Worm (Caenorhabditis elegans) whole organism, L1 larva: Measurements from ENCODE around the gene spv-1.

Experiments used
- ceh-88 ChIP-seq: fragments of 200-800 bp; sonication (Bioruptor generic); IDR thresholded peaks from 2 replicates; pipeline ENCODE4 v1.3.6; 2022; ENCODE audit warnings: missing genetic modification characterization, missing compliant biosample characterization
- ceh-90 ChIP-seq: sonication (generic microtip); optimal IDR thresholded peaks from 2 replicates; lab custom pipeline; 2016; ENCODE audit warnings: missing genetic modification characterization, missing compliant biosample characterization
- dpl-1 ChIP-seq, 3 experiments: fragments of 150-350 bp in 2 of 3; sonication (generic microtip) in 1 of 3; optimal IDR thresholded peaks; 2 replicates each; lab custom pipeline; 2014 to 2017; ENCODE audit warnings: missing biosample characterization in 3 of 3, missing genetic modification characterization in 3 of 3, missing genetic modification reagents in 3 of 3
- fkh-8 ChIP-seq: sonication (generic microtip); optimal IDR thresholded peaks from 2 replicates; lab custom pipeline; 2016; ENCODE audit warnings: mild to moderate bottlenecking, missing genetic modification characterization, missing compliant biosample characterization
- grh-1 ChIP-seq: fragments of 200-800 bp; sonication (Bioruptor generic); IDR thresholded peaks from 2 replicates; pipeline ENCODE4 v1.3.6; 2022; ENCODE audit warnings: missing genetic modification reagents, missing genetic modification characterization, missing compliant biosample characterization
- nhr-28 ChIP-seq: fragments of 150-350 bp; optimal IDR thresholded peaks from 2 replicates; lab custom pipeline; 2014; ENCODE audit warnings: missing biosample characterization, missing genetic modification characterization
- nhr-90 ChIP-seq: sonication (generic microtip); optimal IDR thresholded peaks from 2 replicates; lab custom pipeline; 2016; ENCODE audit warnings: mild to moderate bottlenecking, missing genetic modification characterization, missing compliant biosample characterization; ENCODE audit not compliant: poor library complexity
- pqm-1 ChIP-seq: sonication (generic microtip); optimal IDR thresholded peaks from 3 replicates; lab custom pipeline; 2017; ENCODE audit warnings: missing biosample characterization, missing genetic modification characterization
- snpc-4 ChIP-seq: fragments of 150-350 bp; optimal IDR thresholded peaks from 2 replicates; lab custom pipeline; 2014; ENCODE audit warnings: missing biosample characterization, missing genetic modification characterization
- sox-4 ChIP-seq: sonication (generic microtip); optimal IDR thresholded peaks from 2 replicates; lab custom pipeline; 2016; ENCODE audit warnings: missing genetic modification characterization, missing compliant biosample characterization
- unc-130 ChIP-seq: fragments of 150-350 bp; optimal IDR thresholded peaks from 2 replicates; lab custom pipeline; 2017; ENCODE audit warnings: missing biosample characterization, missing genetic modification characterization, inconsistent platforms
- unc-62 ChIP-seq: fragments of 150-350 bp; optimal IDR thresholded peaks from 2 replicates; lab custom pipeline; 2014; ENCODE audit warnings: missing biosample characterization, missing genetic modification reagents, missing genetic modification characterization
- zag-1 ChIP-seq: fragments of 150-350 bp; optimal IDR thresholded peaks from 2 replicates; lab custom pipeline; 2014; ENCODE audit warnings: missing biosample characterization, missing genetic modification characterization

DNA sequence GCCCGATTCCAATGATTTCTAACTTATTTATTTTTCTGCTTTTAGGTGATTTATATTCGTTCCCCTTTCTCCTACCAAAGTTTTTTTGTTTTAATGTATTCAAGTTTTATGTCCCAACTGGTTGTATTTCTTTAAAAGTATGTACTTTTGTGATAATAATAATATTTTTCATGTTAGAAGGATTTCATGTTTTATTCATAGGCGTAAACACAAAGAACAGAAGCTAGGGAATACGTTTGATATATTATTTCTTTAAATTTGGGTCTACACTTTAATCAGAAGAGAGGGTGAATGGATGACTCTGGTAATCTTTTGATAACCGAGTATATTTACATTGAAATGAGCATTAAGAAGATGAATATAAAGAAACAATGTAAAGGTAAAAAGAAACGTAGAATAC is 62.4 kb downstream of the spv-1 start:
- TF ChIP-seq pqm-1 (no peak), unc-130 (no peak), unc-62 (GFP tag; lab: Kevin White, UChicago) (no peak), sox-4 (tag; lab: Kevin White, UChicago) (no peak), zag-1 (tag; lab: Kevin White, UChicago) (no peak), dpl-1 (GFP tag; optimal IDR thresholded peaks at IDR 0.05; lab: Kevin White, UChicago) (no peak), fkh-8 (tag; lab: Kevin White, UChicago) (no peak), ceh-90 (tag; lab: Kevin White, UChicago) (no peak), nhr-90 (tag; lab: Kevin White, UChicago) (no peak), snpc-4 (tag; lab: Kevin White, UChicago) (no peak), nhr-28 (tag; lab: Kevin White, UChicago) (no peak), ceh-88 (GFP tag; lab: Robert Waterston, UW) (no peak), grh-1 (GFP tag; lab: Robert Waterston, UW) (no peak)
